Worm (Caenorhabditis elegans) whole organism, late embryonic: ENCODE data around the gene R09F10.3.

ENCODE experiments used
- F13H6.1 ChIP-seq: sonication (generic microtip); optimal IDR thresholded peaks from 2 replicates; lab custom pipeline; 2016; ENCODE audit warnings: missing genetic modification characterization, missing compliant biosample characterization
- Y22D7AL.16 ChIP-seq: sonication (generic microtip); optimal IDR thresholded peaks from 2 replicates; lab custom pipeline; 2016; ENCODE audit warnings: missing genetic modification characterization, missing compliant biosample characterization
- ama-1 ChIP-seq: fragments of 150-350 bp; optimal IDR thresholded peaks from 2 replicates; lab custom pipeline; 2014
- ceh-24 ChIP-seq: sonication (generic microtip); optimal IDR thresholded peaks from 2 replicates; lab custom pipeline; 2016; ENCODE audit warnings: mild to moderate bottlenecking, missing genetic modification characterization, missing compliant biosample characterization
- ceh-34 ChIP-seq: sonication (generic microtip); optimal IDR thresholded peaks from 2 replicates; lab custom pipeline; 2016; ENCODE audit warnings: mild to moderate bottlenecking, missing genetic modification characterization, missing compliant biosample characterization
- elt-2 ChIP-seq: sonication (generic microtip); optimal IDR thresholded peaks from 2 replicates; lab custom pipeline; 2016; ENCODE audit warnings: missing genetic modification reagents, missing genetic modification characterization, missing compliant biosample characterization
- nhr-232 ChIP-seq: sonication (generic microtip); optimal IDR thresholded peaks from 2 replicates; lab custom pipeline; 2016; ENCODE audit warnings: missing genetic modification characterization, missing compliant biosample characterization
- pag-3 ChIP-seq: sonication (generic microtip); optimal IDR thresholded peaks from 2 replicates; lab custom pipeline; 2016; ENCODE audit warnings: missing compliant biosample characterization, missing genetic modification characterization, borderline replicate concordance
- pha-4 ChIP-seq: fragments of 150-350 bp; optimal IDR thresholded peaks from 2 replicates; lab custom pipeline; 2018; ENCODE audit warnings: missing biosample characterization, missing genetic modification reagents, missing genetic modification characterization
- pqm-1 ChIP-seq: sonication (generic microtip); optimal IDR thresholded peaks from 2 replicates; lab custom pipeline; 2016; ENCODE audit warnings: missing genetic modification characterization, missing compliant biosample characterization
- ref-2 ChIP-seq: sonication (generic microtip); optimal IDR thresholded peaks from 2 replicates; lab custom pipeline; 2016; ENCODE audit warnings: missing genetic modification characterization, missing compliant biosample characterization
- zip-5 ChIP-seq: sonication (generic microtip); optimal IDR thresholded peaks from 2 replicates; lab custom pipeline; 2016; ENCODE audit warnings: missing genetic modification characterization, missing compliant biosample characterization
- ztf-16 ChIP-seq: sonication (generic microtip); optimal IDR thresholded peaks from 2 replicates; lab custom pipeline; 2017; ENCODE audit warnings: missing genetic modification characterization, missing compliant biosample characterization

- TF ChIP-seq pha-4 (tag; lab: Kevin White, UChicago) (no peak), ceh-34 (no peak), pag-3 (tag; lab: Kevin White, UChicago) (no peak), F13H6.1 (tag; lab: Kevin White, UChicago) (no peak), ama-1 (lab: Kevin White, UChicago) (no peak), ztf-16 (no peak), elt-2 (no peak), pqm-1 (tag; lab: Kevin White, UChicago) (no peak), Y22D7AL.16 (tag; lab: Kevin White, UChicago) (no peak), nhr-232 (tag; lab: Kevin White, UChicago) (no peak), ceh-24 (no peak), ref-2 (no peak), zip-5 (tag; lab: Kevin White, UChicago) (no peak)
Measured at ce11 chrX:8299554-8299953, 5.1 kb downstream of the R09F10.3 start, which contains the start of gene ced-13.
